Fruit fly (Drosophila melanogaster) whole organism, pupa: ENCODE measurements around the gene CG4230.

Experiments used
- CG10348 ChIP-seq: fragments of 200-800 bp; sonication (Bioruptor generic); IDR thresholded peaks from 2 replicates; pipeline ENCODE4 v1.3.6; 2022; ENCODE audit warnings: missing biosample characterization, missing genetic modification characterization
- CG12605 ChIP-seq: fragments of 200-800 bp; sonication (Bioruptor generic); IDR thresholded peaks from 2 replicates; pipeline ENCODE4 v1.3.6; 2022; ENCODE audit warnings: missing biosample characterization, missing genetic modification characterization
- CG13204 ChIP-seq: fragments of 200-800 bp; sonication (Bioruptor generic); optimal IDR thresholded peaks from 2 replicates; lab custom pipeline; 2018; ENCODE audit warnings: missing biosample characterization, mild to moderate bottlenecking, missing genetic modification characterization, moderate library complexity
- CG14655 ChIP-seq: fragments of 200-800 bp; sonication (Bioruptor generic); optimal IDR thresholded peaks from 3 replicates; lab custom pipeline; 2017; ENCODE audit warnings: mild to moderate bottlenecking, missing biosample characterization, missing genetic modification reagents, missing genetic modification characterization
- CG15710 ChIP-seq: fragments of 200-800 bp; sonication (Bioruptor generic); optimal IDR thresholded peaks from 2 replicates; lab custom pipeline; 2018; ENCODE audit warnings: missing biosample characterization, mild to moderate bottlenecking, missing genetic modification characterization, moderate library complexity
- CG17806 ChIP-seq: fragments of 200-800 bp; sonication (Bioruptor generic); optimal IDR thresholded peaks from 2 replicates; lab custom pipeline; 2018; ENCODE audit warnings: missing biosample characterization, mild to moderate bottlenecking, missing genetic modification characterization, moderate library complexity
- CG32121 ChIP-seq: fragments of 200-800 bp; sonication (Bioruptor generic); IDR thresholded peaks from 2 replicates; pipeline ENCODE4 v1.3.6; 2022; ENCODE audit warnings: missing biosample characterization, missing genetic modification characterization
- CG34367 ChIP-seq: fragments of 200-800 bp; sonication (Bioruptor generic); optimal IDR thresholded peaks from 2 replicates; lab custom pipeline; 2018; ENCODE audit warnings: missing biosample characterization, mild to moderate bottlenecking, missing genetic modification characterization
- CG4496 ChIP-seq: fragments of 200-800 bp; sonication (Bioruptor generic); IDR thresholded peaks from 3 replicates; pipeline ENCODE4 v1.3.6; 2022; ENCODE audit warnings: missing biosample characterization, missing genetic modification characterization
- CG8159 ChIP-seq: fragments of 200-800 bp; sonication (Bioruptor generic); optimal IDR thresholded peaks from 3 replicates; lab custom pipeline; 2018; ENCODE audit warnings: missing biosample characterization, mild to moderate bottlenecking, missing genetic modification characterization, moderate library complexity
- CG8301 ChIP-seq: fragments of 200-800 bp; sonication (Bioruptor generic); optimal IDR thresholded peaks from 2 replicates; lab custom pipeline; 2018; ENCODE audit warnings: missing biosample characterization, mild to moderate bottlenecking, missing genetic modification characterization
- CG9948 ChIP-seq: fragments of 200-800 bp; sonication (Bioruptor generic); optimal IDR thresholded peaks from 2 replicates; lab custom pipeline; 2018; ENCODE audit warnings: missing biosample characterization, mild to moderate bottlenecking, missing genetic modification characterization, moderate library complexity
- D1 ChIP-seq: fragments of 200-800 bp; sonication (Bioruptor generic); optimal IDR thresholded peaks from 2 replicates; lab custom pipeline; 2018; ENCODE audit warnings: missing biosample characterization, mild to moderate bottlenecking, missing genetic modification characterization, moderate library complexity
- EcR ChIP-seq: fragments of 200-800 bp; sonication (Bioruptor generic); optimal IDR thresholded peaks from 3 replicates; lab custom pipeline; 2019; ENCODE audit warnings: missing biosample characterization, missing genetic modification characterization, mild to moderate bottlenecking, moderate library complexity, missing genetic modification reagents
- Ets98B ChIP-seq: fragments of 200-800 bp; sonication (Bioruptor generic); IDR thresholded peaks from 2 replicates; pipeline ENCODE4 v1.3.6; 2022; ENCODE audit warnings: missing biosample characterization, missing genetic modification characterization
- Pif1A ChIP-seq: fragments of 200-800 bp; sonication (Bioruptor generic); optimal IDR thresholded peaks from 3 replicates; lab custom pipeline; 2016; ENCODE audit warnings: missing biosample characterization, missing genetic modification characterization
- Pif1B ChIP-seq: fragments of 200-800 bp; sonication (Bioruptor generic); optimal IDR thresholded peaks from 3 replicates; lab custom pipeline; 2016; ENCODE audit warnings: missing biosample characterization, missing genetic modification characterization
- Snoo ChIP-seq: fragments of 200-800 bp; sonication (Bioruptor generic); optimal IDR thresholded peaks from 3 replicates; lab custom pipeline; 2017; ENCODE audit warnings: missing biosample characterization, mild to moderate bottlenecking, missing genetic modification characterization, inconsistent platforms
- fd96Ca ChIP-seq: fragments of 200-800 bp; sonication (Bioruptor generic); IDR thresholded peaks from 3 replicates; pipeline ENCODE4 v1.3.6; 2022; ENCODE audit warnings: missing biosample characterization, missing genetic modification characterization
- gl ChIP-seq: fragments of 200-800 bp; sonication (Bioruptor generic); optimal IDR thresholded peaks from 2 replicates; lab custom pipeline; 2018; ENCODE audit warnings: missing biosample characterization, mild to moderate bottlenecking, missing genetic modification characterization
- rn ChIP-seq: fragments of 200-800 bp; sonication (Bioruptor generic); IDR thresholded peaks from 2 replicates; pipeline ENCODE4 v1.3.6; 2022; ENCODE audit warnings: missing biosample characterization, missing genetic modification characterization

The CG4230 gene

DNA sequence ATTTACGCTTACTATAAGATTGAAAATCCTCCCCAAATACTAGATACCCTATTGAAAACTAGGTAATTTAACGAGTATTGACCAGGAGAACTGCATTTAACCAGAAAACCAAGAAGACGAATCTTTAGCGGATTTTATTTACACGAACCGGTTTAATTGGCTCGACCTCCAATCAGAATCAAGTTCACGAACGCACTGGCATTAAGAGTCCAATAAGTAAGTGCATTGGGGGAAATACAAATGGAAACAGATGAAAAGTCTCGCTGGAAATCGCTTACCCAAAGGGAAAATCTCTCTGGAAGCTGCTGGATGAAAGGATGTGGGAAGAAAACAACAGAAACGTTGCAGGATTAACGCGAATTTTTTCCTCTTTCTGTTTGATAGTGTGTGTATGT, 3.4 kb upstream of the CG4230 start:
- peak; percentile 64 for TF ChIP-seq EcR (GFP tag; lab: Kevin White, UChicago)
- no peak for TF ChIP-seq CG13204 (GFP tag; lab: Kevin White, UChicago)

DNA sequence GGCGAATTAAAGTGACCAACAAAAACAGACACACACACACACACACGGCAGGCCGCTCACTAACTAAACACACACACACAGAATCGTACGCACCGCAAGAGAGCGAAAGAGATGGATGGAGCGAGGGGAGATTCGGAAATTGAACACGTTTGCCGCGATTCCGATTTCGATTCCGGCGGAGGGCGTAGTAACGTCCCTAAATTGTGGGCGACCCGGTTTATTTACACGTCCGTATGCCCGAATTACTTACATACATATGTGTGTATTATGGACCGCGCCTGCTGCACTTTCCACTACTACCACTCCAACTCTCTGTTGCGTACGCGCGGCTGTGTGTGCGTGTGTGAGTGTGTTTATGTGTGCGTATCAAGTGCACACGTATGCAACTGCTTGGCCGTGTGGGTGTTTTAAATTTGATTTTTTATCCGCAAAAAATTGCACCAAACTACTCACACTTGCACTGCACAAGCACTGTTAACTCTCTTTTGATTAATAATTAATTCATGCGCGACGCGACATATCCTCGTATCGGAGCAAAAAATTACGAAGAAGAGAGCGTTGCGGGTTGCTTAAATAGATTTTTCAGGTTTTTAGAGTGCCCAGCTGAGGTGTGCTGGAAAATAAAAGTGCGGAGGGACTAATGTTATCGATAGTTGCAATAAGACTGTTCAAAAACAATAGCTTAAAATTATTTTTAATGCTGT, 2.9 kb upstream of the CG4230 start, which contains the start of gene Pgant5:
TSS of gene Pgant5 (minus strand) at position 601 of the 704 bp plus-strand sequence.
- TF ChIP-seq EcR (GFP tag; lab: Kevin White, UChicago) (peak; percentile 39), CG8159 (tag; lab: Kevin White, UChicago) (no peak), CG10348 (GFP tag; lab: Robert Waterston, UW) (no peak), gl (no peak), CG14655 (GFP tag; lab: Kevin White, UChicago) (no peak), CG8301 (no peak), CG13204 (GFP tag; lab: Kevin White, UChicago) (peak; percentile 34), CG17806 (tag; lab: Kevin White, UChicago) (no peak), D1 (tag; lab: Kevin White, UChicago) (peak; percentile 6), rn (GFP tag; lab: Robert Waterston, UW) (no peak), CG32121 (GFP tag; lab: Robert Waterston, UW) (no peak), CG12605 (no peak), CG9948 (no peak), CG4496 (GFP tag; lab: Robert Waterston, UW) (peak; percentile 53; the same call in 1 of the 3 replicates), CG34367 (tag; lab: Kevin White, UChicago) (no peak), fd96Ca (GFP tag; lab: Robert Waterston, UW) (peak; percentile 30; the same call in 1 of the 3 replicates), Pif1A (GFP tag; lab: Kevin White, UChicago) (peak; percentile 42), Snoo (no peak), Ets98B (GFP tag; lab: Robert Waterston, UW) (peak; percentile 24; the same call in 1 of the 2 replicates), Pif1B (GFP tag; lab: Kevin White, UChicago) (no peak), CG15710 (tag; lab: Kevin White, UChicago) (peak; percentile 7)

DNA sequence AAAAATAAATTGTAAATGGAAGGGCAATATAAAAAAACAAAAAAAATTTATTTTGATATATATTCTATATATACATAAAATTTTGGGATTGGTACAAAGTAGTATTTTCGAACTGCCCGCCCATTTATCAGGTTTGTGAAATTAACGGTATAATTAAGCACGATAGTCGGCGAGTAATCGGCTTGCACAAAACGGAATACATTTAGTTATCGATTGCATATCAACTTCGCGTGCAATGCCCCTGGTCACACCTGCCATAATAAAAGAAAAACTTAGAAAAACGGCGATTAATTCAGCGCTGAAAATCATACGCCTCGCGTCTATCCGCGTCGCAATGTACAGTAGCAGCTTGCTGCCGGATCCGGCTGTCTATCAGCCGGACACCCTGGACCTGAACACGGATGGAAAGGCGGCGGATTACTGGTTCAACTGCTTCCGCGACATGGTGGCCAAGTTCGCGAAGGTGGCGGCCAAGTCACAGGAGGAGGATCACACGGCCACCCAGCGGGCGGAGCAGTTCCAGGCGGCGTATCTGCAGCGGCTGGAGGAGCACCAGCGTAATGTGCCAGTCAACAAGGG, 2.2 kb upstream of the CG4230 start, which contains the start of gene CG5828:
TSS of gene CG5828 (plus strand) at position 205 of the 579 bp plus-strand sequence.
- TF ChIP-seq rn (GFP tag; lab: Robert Waterston, UW) (no peak), Ets98B (GFP tag; lab: Robert Waterston, UW) (no peak), D1 (tag; lab: Kevin White, UChicago) (no peak), CG14655 (GFP tag; lab: Kevin White, UChicago) (no peak), Snoo (no peak), CG34367 (tag; lab: Kevin White, UChicago) (no peak), EcR (GFP tag; lab: Kevin White, UChicago) (no peak), Pif1B (GFP tag; lab: Kevin White, UChicago) (no peak), CG12605 (no peak)

DNA sequence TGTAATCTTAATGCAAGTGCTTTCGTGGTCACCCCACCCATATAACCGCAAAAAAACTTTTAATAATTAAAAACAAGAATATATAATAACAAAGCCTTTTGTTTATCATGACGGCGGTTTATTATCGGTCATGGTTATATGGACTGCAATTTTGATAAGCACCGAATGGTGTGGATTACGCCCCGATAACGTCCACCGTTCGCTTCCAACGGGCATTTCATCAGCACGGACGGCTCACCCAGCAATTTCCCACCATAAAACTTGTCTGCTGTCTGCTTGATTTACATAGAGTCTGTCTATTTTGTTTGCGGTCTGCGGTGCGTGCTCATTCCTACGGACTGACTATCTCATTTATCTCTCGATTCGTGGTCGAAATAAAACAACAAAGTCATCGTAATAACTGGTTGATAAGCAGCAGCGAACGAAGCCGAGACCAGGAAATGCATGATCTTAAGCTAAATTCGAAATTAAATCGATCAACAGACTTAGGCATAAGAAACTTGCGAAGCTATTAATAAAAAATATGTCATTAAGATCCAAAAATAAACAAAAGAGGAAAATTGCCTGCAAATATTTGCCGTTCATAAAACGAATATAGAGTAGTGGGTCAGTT, 571 bp upstream of the CG4230 start:
- TF ChIP-seq fd96Ca (GFP tag; lab: Robert Waterston, UW) (no peak), EcR (GFP tag; lab: Kevin White, UChicago) (peak; percentile 69)
- TF ChIP-seq, all 21 proteins: peak for 1

DNA sequence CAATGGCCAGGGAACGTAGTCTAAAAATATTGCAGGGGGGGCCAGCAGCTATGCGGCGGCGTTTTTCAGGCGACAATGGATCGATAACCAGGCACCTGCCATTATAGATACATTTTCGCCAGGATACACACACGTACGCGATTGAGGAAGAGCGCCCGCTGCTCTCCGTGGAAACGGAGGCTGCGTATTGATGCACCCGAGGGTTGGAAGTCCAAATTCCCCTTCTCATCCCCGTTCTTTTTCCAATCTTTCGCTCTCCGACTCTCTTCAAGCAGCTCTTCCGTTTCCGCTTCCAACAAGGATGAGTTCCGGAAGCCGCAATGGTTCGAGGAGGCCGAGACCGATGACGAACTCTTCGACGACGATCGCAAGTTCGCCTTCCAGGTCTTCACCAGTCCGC, 734 bp downstream of the CG4230 start:
- TF ChIP-seq Pif1A (GFP tag; lab: Kevin White, UChicago) = no peak
- no peak for TF ChIP-seq CG8159 (tag; lab: Kevin White, UChicago)
- TF ChIP-seq CG34367 (tag; lab: Kevin White, UChicago) = no peak
- TF ChIP-seq gl = peak; percentile 5
- TF ChIP-seq CG14655 (GFP tag; lab: Kevin White, UChicago) = no peak
- TF ChIP-seq CG4496 (GFP tag; lab: Robert Waterston, UW) = 0 out of 3 replicates have a peak, but pooled peaks have one; percentile 35
- TF ChIP-seq D1 (tag; lab: Kevin White, UChicago) = no peak
- TF ChIP-seq EcR (GFP tag; lab: Kevin White, UChicago) = no peak
- 0 out of 2 replicates have a peak, but pooled peaks have one; percentile 8 for TF ChIP-seq Ets98B (GFP tag; lab: Robert Waterston, UW)
- TF ChIP-seq CG9948 = no peak
- TF ChIP-seq CG17806 (tag; lab: Kevin White, UChicago) = no peak
- no peak for TF ChIP-seq CG15710 (tag; lab: Kevin White, UChicago)
- TF ChIP-seq rn (GFP tag; lab: Robert Waterston, UW) = no peak
- TF ChIP-seq CG8301 = no peak

DNA sequence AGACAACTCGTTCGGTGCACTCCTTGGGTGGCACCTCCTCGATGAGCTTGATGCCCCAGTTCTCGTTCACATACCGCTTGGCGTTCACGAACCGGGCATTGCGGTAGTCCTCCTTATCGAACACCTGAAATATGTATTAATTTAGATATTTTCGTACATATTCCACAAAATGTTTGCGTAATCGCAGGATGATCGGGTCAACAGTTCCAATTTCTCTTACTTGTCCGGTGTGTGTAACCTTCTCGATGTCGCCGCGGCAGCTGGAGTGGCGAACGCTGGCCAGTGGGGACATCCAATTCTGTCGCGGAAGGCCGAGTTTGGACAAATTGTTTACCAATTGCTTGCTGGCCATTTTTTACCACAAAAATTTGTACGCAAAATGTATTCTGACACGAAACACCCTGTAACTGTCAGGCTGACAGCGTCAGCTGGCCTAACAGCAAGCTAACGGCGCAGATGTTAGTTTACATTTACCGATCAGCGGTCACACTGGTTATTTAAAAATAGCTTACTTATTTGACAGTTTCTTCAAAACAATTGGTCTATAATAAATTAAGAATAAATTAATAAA, 3.8 kb downstream of the CG4230 start, which contains the start of gene ND-13A:
TSS of gene ND-13A (minus strand) at position 499 of the 571 bp plus-strand sequence.
- TF ChIP-seq gl (no peak), CG34367 (tag; lab: Kevin White, UChicago) (no peak), Pif1A (GFP tag; lab: Kevin White, UChicago) (no peak), CG10348 (GFP tag; lab: Robert Waterston, UW) (no peak), CG15710 (tag; lab: Kevin White, UChicago) (no peak), CG4496 (GFP tag; lab: Robert Waterston, UW) (peak; percentile 39; the same call in 1 of the 3 replicates), Ets98B (GFP tag; lab: Robert Waterston, UW) (no peak)
